Fruit fly (Drosophila melanogaster) whole organism, wandering third instar larva: ENCODE data around the gene CG32137.

Experiments
- Abd-B ChIP-seq: fragments of >200 bp; optimal IDR thresholded peaks from 2 replicates; lab custom pipeline; 2017; ENCODE audit warnings: missing biosample characterization, missing genetic modification characterization
- CG9705 ChIP-seq: fragments of 200-800 bp; sonication (Bioruptor generic); optimal IDR thresholded peaks from 2 replicates; lab custom pipeline; 2018; ENCODE audit warnings: missing biosample characterization, mild to moderate bottlenecking, missing genetic modification characterization
- CrebA ChIP-seq: fragments of 200-800 bp; sonication (Bioruptor generic); optimal IDR thresholded peaks from 2 replicates; lab custom pipeline; 2016; ENCODE audit warnings: missing biosample characterization, mild to moderate bottlenecking, missing genetic modification characterization, borderline replicate concordance
- Dif ChIP-seq: fragments of 200-275, 200-300 bp; sonication (Bioruptor generic); optimal IDR thresholded peaks from 2 replicates; lab custom pipeline; 2018; ENCODE audit warnings: missing biosample characterization, missing genetic modification characterization; ENCODE audit not compliant: partially characterized antibody
- GATAd ChIP-seq: sonication (Bioruptor generic); optimal IDR thresholded peaks from 2 replicates; lab custom pipeline; 2016; ENCODE audit warnings: missing biosample characterization, missing genetic modification characterization
- Hnf4 ChIP-seq: fragments of 200-800 bp; sonication (Bioruptor generic); optimal IDR thresholded peaks from 2 replicates; lab custom pipeline; 2016; ENCODE audit warnings: missing biosample characterization, mild to moderate bottlenecking, missing genetic modification characterization
- Hr78 ChIP-seq: fragments of >200 bp; optimal IDR thresholded peaks from 2 replicates; lab custom pipeline; 2017; ENCODE audit warnings: missing biosample characterization, missing genetic modification characterization
- Hr83 ChIP-seq: fragments of 200-300 bp; sonication (Bioruptor generic); optimal IDR thresholded peaks from 2 replicates; lab custom pipeline; 2016; ENCODE audit warnings: missing biosample characterization, mild to moderate bottlenecking, missing genetic modification characterization, moderate library complexity; ENCODE audit not compliant: poor library complexity, severe bottlenecking
- Jra ChIP-seq: sonication (Bioruptor generic); optimal IDR thresholded peaks from 2 replicates; lab custom pipeline; 2016; ENCODE audit warnings: missing biosample characterization, missing genetic modification characterization
- Mio ChIP-seq: sonication (Bioruptor generic); optimal IDR thresholded peaks from 2 replicates; lab custom pipeline; 2016; ENCODE audit warnings: missing biosample characterization, missing genetic modification characterization
- OdsH ChIP-seq: fragments of 200-800 bp; sonication (Bioruptor generic); optimal IDR thresholded peaks from 2 replicates; lab custom pipeline; 2016; ENCODE audit warnings: missing biosample characterization, mild to moderate bottlenecking, missing genetic modification characterization
- Rel ChIP-seq, 2 experiments: fragments of 200-800 bp; sonication (Bioruptor generic) in 1 of 2; optimal IDR thresholded peaks; 2 replicates in 1 of 2; 3 replicates in 1 of 2; lab custom pipeline; 2016 to 2019; ENCODE audit warnings: mild to moderate bottlenecking in 2 of 2, missing biosample characterization in 2 of 2, missing genetic modification characterization in 2 of 2, moderate library complexity in 1 of 2
- Vsx2 ChIP-seq: fragments of 200-300, 225-300 bp; sonication (Bioruptor generic); optimal IDR thresholded peaks from 2 replicates; lab custom pipeline; 2018; ENCODE audit warnings: missing biosample characterization, missing genetic modification characterization; ENCODE audit not compliant: partially characterized antibody
- br ChIP-seq: fragments of 200-800 bp; sonication (Bioruptor generic); optimal IDR thresholded peaks from 2 replicates; lab custom pipeline; 2016; ENCODE audit warnings: missing biosample characterization, missing genetic modification characterization
- dl ChIP-seq, 2 experiments: fragments of 175-275, 200-275 bp in 1 of 2; fragments of 200-275 bp in 1 of 2; sonication (Bioruptor generic); optimal IDR thresholded peaks; lab custom pipeline; 2018; ENCODE audit warnings: mild to moderate bottlenecking in 2 of 2, missing biosample characterization in 2 of 2, missing genetic modification characterization in 2 of 2, moderate library complexity in 2 of 2; ENCODE audit not compliant: partially characterized antibody in 2 of 2, insufficient read depth in 1 of 2
- dmrt93B ChIP-seq: fragments of 200-800 bp; sonication (Bioruptor generic); optimal IDR thresholded peaks from 2 replicates; lab custom pipeline; 2018; ENCODE audit warnings: missing biosample characterization, mild to moderate bottlenecking, missing genetic modification characterization
- ey ChIP-seq: fragments of 200-800 bp; sonication (Bioruptor generic); optimal IDR thresholded peaks from 2 replicates; lab custom pipeline; 2016; ENCODE audit warnings: missing biosample characterization, missing genetic modification characterization
- foxo ChIP-seq, 2 experiments: fragments of 200-800 bp; sonication (Bioruptor generic); optimal IDR thresholded peaks; 2 replicates in 1 of 2; 3 replicates in 1 of 2; lab custom pipeline; 2016 to 2017; ENCODE audit warnings: missing biosample characterization in 2 of 2, missing genetic modification characterization in 2 of 2
- fru ChIP-seq: fragments of 200-800 bp; sonication (Bioruptor generic); optimal IDR thresholded peaks from 3 replicates; lab custom pipeline; 2016; ENCODE audit warnings: missing biosample characterization, mild to moderate bottlenecking, missing genetic modification characterization
- h ChIP-seq: fragments of 200-800 bp; sonication (Bioruptor generic); optimal IDR thresholded peaks from 3 replicates; lab custom pipeline; 2016; ENCODE audit warnings: missing biosample characterization, mild to moderate bottlenecking, missing genetic modification characterization
- pan ChIP-seq: fragments of >200 bp; optimal IDR thresholded peaks from 2 replicates; lab custom pipeline; 2017
- psq ChIP-seq: fragments of 200-800 bp; sonication (Bioruptor generic); optimal IDR thresholded peaks from 3 replicates; lab custom pipeline; 2017; ENCODE audit warnings: missing biosample characterization, mild to moderate bottlenecking, missing genetic modification characterization, moderate library complexity
- rgr ChIP-seq: fragments of 200-800 bp; sonication (Bioruptor generic); optimal IDR thresholded peaks from 3 replicates; lab custom pipeline; 2016; ENCODE audit warnings: missing biosample characterization, mild to moderate bottlenecking, missing genetic modification characterization
- sage ChIP-seq: fragments of 200-800 bp; sonication (Bioruptor generic); optimal IDR thresholded peaks from 2 replicates; lab custom pipeline; 2016; ENCODE audit warnings: missing biosample characterization, mild to moderate bottlenecking, missing genetic modification characterization
- sv ChIP-seq: fragments of 200-800 bp; sonication (Bioruptor generic); optimal IDR thresholded peaks from 3 replicates; lab custom pipeline; 2016; ENCODE audit warnings: missing biosample characterization, missing genetic modification characterization
- tai ChIP-seq: sonication (Bioruptor generic); optimal IDR thresholded peaks from 2 replicates; lab custom pipeline; 2016; ENCODE audit warnings: missing biosample characterization, missing genetic modification characterization
- usp ChIP-seq: fragments of >200 bp; optimal IDR thresholded peaks from 2 replicates; lab custom pipeline; 2017; ENCODE audit warnings: missing biosample characterization, missing genetic modification characterization
- woc ChIP-seq: sonication (Bioruptor generic); optimal IDR thresholded peaks from 2 replicates; lab custom pipeline; 2016; ENCODE audit warnings: missing biosample characterization, mild to moderate bottlenecking, missing genetic modification characterization

Gene CG32137

DNA sequence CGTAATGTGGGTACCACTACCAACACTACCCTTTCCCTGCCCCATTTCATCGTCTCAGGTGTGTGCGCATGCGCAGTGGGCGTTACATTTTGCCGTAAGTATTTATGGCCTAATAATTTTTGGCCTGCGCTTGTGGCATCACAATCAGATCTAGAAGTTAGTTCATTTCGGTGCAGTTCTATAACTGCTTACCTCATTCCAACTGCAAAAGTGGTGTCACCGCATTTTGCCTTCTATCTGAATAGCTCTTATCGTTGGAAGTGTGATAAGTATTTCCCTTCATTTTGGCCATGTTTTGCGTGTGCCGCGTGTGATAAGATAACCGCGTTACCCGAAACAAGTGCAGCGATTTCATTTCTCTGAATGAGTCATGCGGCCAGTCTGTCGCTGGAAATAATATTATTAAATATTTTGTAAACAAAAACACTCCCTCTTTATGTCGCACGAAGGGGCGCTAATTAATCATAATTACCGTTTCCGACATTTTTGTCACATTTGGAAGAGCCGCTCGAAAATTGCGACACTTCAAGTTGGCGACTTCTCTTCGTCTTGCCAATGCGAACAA, 13.5 kb downstream of the CG32137 start:
- no peak for TF ChIP-seq Jra (GFP tag; lab: Kevin White, UChicago)
- peak; percentile 80 for TF ChIP-seq h (GFP tag; lab: Kevin White, UChicago)
- TF ChIP-seq woc (GFP tag; lab: Kevin White, UChicago), result no peak
- no peak for TF ChIP-seq dmrt93B (GFP tag; lab: Kevin White, UChicago)
- no peak for TF ChIP-seq fru (GFP tag; lab: Kevin White, UChicago)
- peak; percentile 23 for TF ChIP-seq CrebA (GFP tag; lab: Kevin White, UChicago)
- no peak for TF ChIP-seq Rel (GFP tag; optimal IDR thresholded peaks at IDR 0.05; lab: Kevin White, UChicago)
- TF ChIP-seq Rel (tag; optimal IDR thresholded peaks at IDR 0.05; lab: Kevin White, UChicago), result peak; percentile 16
- no peak for TF ChIP-seq Abd-B (GFP tag; lab: Kevin White, UChicago)
- no peak for TF ChIP-seq OdsH (GFP tag; lab: Kevin White, UChicago)
- TF ChIP-seq sage (GFP tag; lab: Kevin White, UChicago), result no peak
- TF ChIP-seq ey (GFP tag; lab: Kevin White, UChicago), result no peak
- no peak for TF ChIP-seq GATAd (GFP tag; lab: Kevin White, UChicago)
- TF ChIP-seq, all 38 proteins: peak for 3

DNA sequence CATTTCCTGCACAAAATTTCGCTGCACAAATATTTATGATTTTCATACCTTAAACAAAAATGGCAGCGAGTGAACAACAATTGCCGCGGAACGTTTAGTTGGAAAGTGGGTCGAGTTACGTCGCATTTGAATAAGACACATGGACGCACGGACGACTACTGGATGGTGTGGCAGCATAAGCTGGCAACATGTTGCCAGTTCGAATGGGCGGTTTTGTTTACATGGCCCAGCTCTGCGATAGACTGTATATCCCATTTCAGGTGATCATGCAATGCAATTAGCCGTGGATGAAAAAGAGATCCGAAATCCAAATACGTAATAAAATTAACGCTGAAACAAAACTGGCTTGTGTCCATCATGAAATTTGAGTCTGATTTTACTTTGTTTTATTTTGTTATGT, 17.6 kb downstream of the CG32137 start:
- TF ChIP-seq tai (no peak), dl (GFP tag; optimal IDR thresholded peaks at IDR 0.05; lab: Kevin White, UChicago; ENCODE audit: insufficient read depth in 1 of 2, partially characterized antibody in 2 of 2) (no peak), CG9705 (GFP tag; lab: Kevin White, UChicago) (no peak), Mio (GFP tag; lab: Kevin White, UChicago) (no peak), OdsH (GFP tag; lab: Kevin White, UChicago) (no peak), h (GFP tag; lab: Kevin White, UChicago) (no peak), GATAd (GFP tag; lab: Kevin White, UChicago) (no peak), ey (GFP tag; lab: Kevin White, UChicago) (no peak), Vsx2 (GFP tag; lab: Kevin White, UChicago) (no peak), pan (lab: Kevin White, UChicago) (no peak), br (no peak), Dif (GFP tag; lab: Kevin White, UChicago) (no peak), Hr78 (no peak)

- TF ChIP-seq rgr (GFP tag; lab: Kevin White, UChicago) (peak; percentile 19), OdsH (GFP tag; lab: Kevin White, UChicago) (peak; percentile 14), dl (GFP tag; optimal IDR thresholded peaks at IDR 0.05; lab: Kevin White, UChicago; ENCODE audit: insufficient read depth in 1 of 2, partially characterized antibody in 2 of 2) (no peak), psq (GFP tag; lab: Kevin White, UChicago) (peak; percentile 6), Hr83 (GFP tag; lab: Kevin White, UChicago) (no peak), sv (GFP tag; lab: Kevin White, UChicago) (peak; percentile 39), usp (GFP tag; lab: Kevin White, UChicago) (no peak), Hnf4 (GFP tag; lab: Kevin White, UChicago) (no peak), foxo (GFP tag; optimal IDR thresholded peaks at IDR 0.05; lab: Kevin White, UChicago) (peak in 1 of 2 experiments; percentile 34), fru (GFP tag; lab: Kevin White, UChicago) (no peak), h (GFP tag; lab: Kevin White, UChicago) (peak; percentile 5)
Measured at dm6 chr3L:13957212-13957668, 18.2 kb downstream of the CG32137 start.

dm6 chr3L:13957789-13958188, 18.7 kb downstream of the CG32137 start:
- no peak for TF ChIP-seq psq (GFP tag; lab: Kevin White, UChicago)
- TF ChIP-seq Vsx2 (GFP tag; lab: Kevin White, UChicago), result no peak
- TF ChIP-seq Mio (GFP tag; lab: Kevin White, UChicago), result no peak
- TF ChIP-seq Dif (GFP tag; lab: Kevin White, UChicago), result no peak
- TF ChIP-seq, all 38 proteins: peak for 0
